Worm (Caenorhabditis elegans) whole organism, midembryonic: ENCODE measurements around the gene fbxb-18.

Experiments used
- T22C8.4 ChIP-seq: fragments of 200-800 bp; sonication (Bioruptor generic); IDR thresholded peaks from 2 replicates; pipeline ENCODE4 v1.3.6; 2022; ENCODE audit warnings: missing genetic modification characterization, missing compliant biosample characterization
- klf-2 ChIP-seq: fragments of 200-800 bp; sonication (Bioruptor generic); conservative IDR thresholded peaks from 2 replicates; pipeline ENCODE4 v1.3.6; 2022; ENCODE audit warnings: missing genetic modification reagents, missing genetic modification characterization, missing compliant biosample characterization
- med-1 ChIP-seq: sonication (generic microtip); optimal IDR thresholded peaks from 2 replicates; lab custom pipeline; 2017; ENCODE audit warnings: missing genetic modification characterization, mild to moderate bottlenecking, missing compliant biosample characterization, antibody characterized with exemption, missing genetic modification reagents; ENCODE audit not compliant: insufficient read depth

Gene fbxb-18

ce11 chrII:1640496-1640895, 48.2 kb downstream of the fbxb-18 start, which contains the start of gene srh-72:
Gene srh-72, minus strand, starts transcription at chrII:1640596.
- TF ChIP-seq med-1 (GFP tag; lab: Kevin White, UChicago) = no peak
- no peak for TF ChIP-seq klf-2 (GFP tag; lab: Robert Waterston, UW)
- no peak for TF ChIP-seq T22C8.4 (GFP tag; lab: Robert Waterston, UW)
